Worm (Caenorhabditis elegans) whole organism, L1 larva: ENCODE measurements around the gene sre-12.

ENCODE experiments used
- nhr-90 ChIP-seq: sonication (generic microtip); optimal IDR thresholded peaks from 2 replicates; lab custom pipeline; 2016; ENCODE audit warnings: mild to moderate bottlenecking, missing genetic modification characterization, missing compliant biosample characterization; ENCODE audit not compliant: poor library complexity
- ztf-4 ChIP-seq: fragments of 150-350 bp; optimal IDR thresholded peaks from 2 replicates; lab custom pipeline; 2014; ENCODE audit warnings: missing biosample characterization, missing genetic modification characterization

DNA sequence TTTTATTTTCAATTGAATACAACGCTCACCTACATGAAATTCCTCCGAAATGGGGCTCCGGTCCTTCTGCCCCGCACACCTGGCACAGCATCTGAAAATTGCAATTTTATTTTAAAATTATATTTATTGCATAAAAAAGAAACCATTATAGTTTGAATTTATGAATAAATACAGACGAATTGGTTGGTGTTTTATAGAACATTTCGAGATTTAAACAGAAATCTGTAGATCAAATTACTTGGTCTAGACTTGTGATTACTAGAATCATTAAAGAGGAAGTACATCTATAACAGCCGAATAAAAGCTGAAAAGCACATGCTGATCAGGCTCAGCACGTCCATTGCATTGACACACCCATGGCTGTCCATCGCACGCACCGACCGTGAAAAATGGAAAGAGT, 12.9 kb upstream of the sre-12 start, which contains the start of gene nhr-162:
- no peak for TF ChIP-seq ztf-4 (tag; lab: Kevin White, UChicago)
- TF ChIP-seq nhr-90 = no peak
